Worm (Caenorhabditis elegans) whole organism, L1 larva: Measurements from ENCODE around the gene C16B8.2.

Experiments used
- C16A3.4 ChIP-seq: fragments of 150-350 bp; optimal IDR thresholded peaks from 2 replicates; lab custom pipeline; 2014; ENCODE audit warnings: missing biosample characterization, missing genetic modification characterization
- C34B4.2 ChIP-seq: sonication (generic microtip); optimal IDR thresholded peaks from 2 replicates; lab custom pipeline; 2017; ENCODE audit warnings: mild to moderate bottlenecking, missing genetic modification characterization, missing compliant biosample characterization
- F16B12.6 ChIP-seq: fragments of 150-350 bp; optimal IDR thresholded peaks from 2 replicates; lab custom pipeline; 2014; ENCODE audit warnings: missing biosample characterization, missing genetic modification characterization
- Y116A8C.19 ChIP-seq: sonication (generic microtip); optimal IDR thresholded peaks from 2 replicates; lab custom pipeline; 2016; ENCODE audit warnings: missing compliant biosample characterization, missing genetic modification characterization, borderline replicate concordance
- aly-2 ChIP-seq: fragments of 150-350 bp; optimal IDR thresholded peaks from 2 replicates; lab custom pipeline; 2014; ENCODE audit warnings: missing biosample characterization, missing genetic modification characterization
- ama-1 ChIP-seq: fragments of 150-350 bp; optimal IDR thresholded peaks from 2 replicates; lab custom pipeline; 2014
- blmp-1 ChIP-seq: fragments of 150-350 bp; optimal IDR thresholded peaks from 2 replicates; lab custom pipeline; 2014; ENCODE audit warnings: missing biosample characterization, missing genetic modification characterization
- ceh-63 ChIP-seq: fragments of 200-800 bp; sonication (Bioruptor generic); optimal IDR thresholded peaks from 2 replicates; lab custom pipeline; 2018; ENCODE audit warnings: mild to moderate bottlenecking, missing genetic modification characterization, missing compliant biosample characterization
- ceh-8 ChIP-seq: fragments of 200-800 bp; sonication (Bioruptor generic); optimal IDR thresholded peaks from 2 replicates; lab custom pipeline; 2018; ENCODE audit warnings: mild to moderate bottlenecking, missing genetic modification characterization, moderate library complexity, missing compliant biosample characterization
- ceh-88 ChIP-seq: fragments of 200-800 bp; sonication (Bioruptor generic); IDR thresholded peaks from 2 replicates; pipeline ENCODE4 v1.3.6; 2022; ENCODE audit warnings: missing genetic modification characterization, missing compliant biosample characterization
- ceh-90 ChIP-seq: sonication (generic microtip); optimal IDR thresholded peaks from 2 replicates; lab custom pipeline; 2016; ENCODE audit warnings: missing genetic modification characterization, missing compliant biosample characterization
- ces-1 ChIP-seq: fragments of 150-350 bp; optimal IDR thresholded peaks from 2 replicates; lab custom pipeline; 2014; ENCODE audit warnings: missing biosample characterization, missing genetic modification reagents, missing genetic modification characterization
- efl-1 ChIP-seq, 4 experiments: fragments of 150-350 bp; optimal IDR thresholded peaks in 3 of 4; peaks in 1 of 4; 1 replicate in 1 of 4; 2 replicates in 3 of 4; lab custom pipeline; 2014; ENCODE audit warnings: missing biosample characterization in 2 of 4, missing genetic modification characterization in 2 of 4, missing genetic modification reagents in 2 of 4
- egl-13 ChIP-seq: sonication (generic microtip); optimal IDR thresholded peaks from 2 replicates; lab custom pipeline; 2016; ENCODE audit warnings: missing genotype, missing genetic modification reagents, missing genetic modification characterization, missing compliant biosample characterization
- egl-27 ChIP-seq, 2 experiments: fragments of 150-350 bp in 1 of 2; sonication (generic microtip); optimal IDR thresholded peaks; 3 replicates each; lab custom pipeline; 2017 to 2018; ENCODE audit warnings: missing biosample characterization in 2 of 2, missing genetic modification characterization in 2 of 2, missing genetic modification reagents in 2 of 2
- elt-2 ChIP-seq: sonication (generic microtip); optimal IDR thresholded peaks from 2 replicates; lab custom pipeline; 2016; ENCODE audit warnings: missing genetic modification characterization, mild to moderate bottlenecking, inconsistent platforms, missing compliant biosample characterization, missing genetic modification reagents
- elt-3 ChIP-seq, 6 experiments: fragments of 150-350 bp in 1 of 6; sonication (generic microtip); optimal IDR thresholded peaks; 2 replicates each; lab custom pipeline; 2017 to 2018; ENCODE audit warnings: missing biosample characterization in 6 of 6, missing genetic modification characterization in 6 of 6, inconsistent platforms in 1 of 6
- fkh-4 ChIP-seq: sonication (generic microtip); optimal IDR thresholded peaks from 2 replicates; lab custom pipeline; 2016; ENCODE audit warnings: missing compliant biosample characterization, missing genetic modification characterization, borderline replicate concordance
- grh-1 ChIP-seq: fragments of 200-800 bp; sonication (Bioruptor generic); IDR thresholded peaks from 2 replicates; pipeline ENCODE4 v1.3.6; 2022; ENCODE audit warnings: missing genetic modification reagents, missing genetic modification characterization, missing compliant biosample characterization
- irx-1 ChIP-seq: sonication (generic microtip); optimal IDR thresholded peaks from 2 replicates; lab custom pipeline; 2016; ENCODE audit warnings: missing genetic modification characterization, missing compliant biosample characterization
- isw-1 ChIP-seq: fragments of 200-800 bp; sonication (Bioruptor generic); IDR thresholded peaks from 2 replicates; pipeline ENCODE4 v1.3.6; 2022; ENCODE audit warnings: missing genetic modification characterization, missing compliant biosample characterization
- jun-1 ChIP-seq: fragments of 150-350 bp; optimal IDR thresholded peaks from 2 replicates; lab custom pipeline; 2014; ENCODE audit warnings: missing biosample characterization, missing genetic modification reagents, missing genetic modification characterization
- lin-35 ChIP-seq, 2 experiments: fragments of 150-350 bp; optimal IDR thresholded peaks; 2 replicates each; lab custom pipeline; 2014; ENCODE audit warnings: missing biosample characterization in 2 of 2, missing genetic modification characterization in 2 of 2, missing genetic modification reagents in 2 of 2
- lir-3 ChIP-seq: sonication (generic microtip); optimal IDR thresholded peaks from 2 replicates; lab custom pipeline; 2016; ENCODE audit warnings: mild to moderate bottlenecking, missing genetic modification characterization, moderate library complexity, missing compliant biosample characterization; ENCODE audit not compliant: poor library complexity
- mdl-1 ChIP-seq, 2 experiments: fragments of 150-350 bp; optimal IDR thresholded peaks; 2 replicates each; lab custom pipeline; 2014 to 2017; ENCODE audit warnings: missing biosample characterization in 2 of 2, missing genetic modification characterization in 2 of 2, inconsistent platforms in 1 of 2
- mef-2 ChIP-seq: fragments of 150-350 bp; optimal IDR thresholded peaks from 2 replicates; lab custom pipeline; 2014; ENCODE audit warnings: missing biosample characterization, missing genetic modification characterization
- mep-1 ChIP-seq: fragments of 150-350 bp; optimal IDR thresholded peaks from 2 replicates; lab custom pipeline; 2014; ENCODE audit warnings: missing biosample characterization, missing genetic modification characterization
- nhr-19 ChIP-seq: fragments of 200-800 bp; sonication (Bioruptor generic); conservative IDR thresholded peaks from 2 replicates; pipeline ENCODE4 v1.3.6; 2022; ENCODE audit warnings: missing genetic modification characterization, missing compliant biosample characterization
- nhr-20 ChIP-seq: sonication (generic microtip); optimal IDR thresholded peaks from 2 replicates; lab custom pipeline; 2016; ENCODE audit warnings: mild to moderate bottlenecking, missing genetic modification characterization, missing compliant biosample characterization
- nhr-28 ChIP-seq: fragments of 150-350 bp; optimal IDR thresholded peaks from 2 replicates; lab custom pipeline; 2014; ENCODE audit warnings: missing biosample characterization, missing genetic modification characterization
- nhr-77 ChIP-seq: fragments of 150-350 bp; optimal IDR thresholded peaks from 2 replicates; lab custom pipeline; 2014; ENCODE audit warnings: missing biosample characterization, missing genetic modification characterization
- nhr-90 ChIP-seq: sonication (generic microtip); optimal IDR thresholded peaks from 2 replicates; lab custom pipeline; 2016; ENCODE audit warnings: mild to moderate bottlenecking, missing genetic modification characterization, missing compliant biosample characterization; ENCODE audit not compliant: poor library complexity
- pag-3 ChIP-seq: sonication (generic microtip); optimal IDR thresholded peaks from 2 replicates; lab custom pipeline; 2017; ENCODE audit warnings: missing genetic modification characterization, mild to moderate bottlenecking, missing compliant biosample characterization, antibody characterized with exemption, borderline replicate concordance; ENCODE audit not compliant: insufficient read depth
- pqm-1 ChIP-seq: sonication (generic microtip); optimal IDR thresholded peaks from 3 replicates; lab custom pipeline; 2017; ENCODE audit warnings: missing biosample characterization, missing genetic modification characterization
- rnt-1 ChIP-seq: sonication (generic microtip); optimal IDR thresholded peaks from 2 replicates; lab custom pipeline; 2016; ENCODE audit warnings: mild to moderate bottlenecking, missing genetic modification characterization, moderate library complexity, missing compliant biosample characterization
- skn-1 ChIP-seq: fragments of 150-350 bp; optimal IDR thresholded peaks from 2 replicates; lab custom pipeline; 2014; ENCODE audit warnings: missing biosample characterization, missing genetic modification characterization
- snpc-4 ChIP-seq: fragments of 150-350 bp; optimal IDR thresholded peaks from 2 replicates; lab custom pipeline; 2014; ENCODE audit warnings: missing biosample characterization, missing genetic modification characterization
- snu-23 ChIP-seq: sonication (generic microtip); optimal IDR thresholded peaks from 2 replicates; lab custom pipeline; 2016; ENCODE audit warnings: missing genetic modification characterization, missing compliant biosample characterization
- sptf-1 ChIP-seq: fragments of 150-350 bp; optimal IDR thresholded peaks from 2 replicates; lab custom pipeline; 2014; ENCODE audit warnings: missing biosample characterization, missing genetic modification characterization
- sup-37 ChIP-seq: fragments of 200-800 bp; sonication (Bioruptor generic); optimal IDR thresholded peaks from 2 replicates; lab custom pipeline; 2018; ENCODE audit warnings: mild to moderate bottlenecking, missing genetic modification characterization, missing compliant biosample characterization
- tlp-1 ChIP-seq: fragments of 150-350 bp; optimal IDR thresholded peaks from 2 replicates; lab custom pipeline; 2014; ENCODE audit warnings: missing biosample characterization, missing genetic modification characterization
- unc-130 ChIP-seq: fragments of 150-350 bp; optimal IDR thresholded peaks from 2 replicates; lab custom pipeline; 2017; ENCODE audit warnings: missing biosample characterization, missing genetic modification characterization, inconsistent platforms
- unc-98 ChIP-seq: fragments of 200-800 bp; sonication (Bioruptor generic); IDR thresholded peaks from 2 replicates; pipeline ENCODE4 v1.3.6; 2022; ENCODE audit warnings: missing genetic modification characterization, missing compliant biosample characterization
- vab-15 ChIP-seq: sonication (generic microtip); optimal IDR thresholded peaks from 2 replicates; lab custom pipeline; 2017; ENCODE audit warnings: missing genotype, mild to moderate bottlenecking, missing genetic modification characterization, missing compliant biosample characterization
- zip-4 ChIP-seq: fragments of 200-800 bp; sonication (Bioruptor generic); optimal IDR thresholded peaks from 2 replicates; lab custom pipeline; 2018; ENCODE audit warnings: mild to moderate bottlenecking, missing genetic modification characterization, moderate library complexity, missing compliant biosample characterization
- ztf-11 ChIP-seq, 2 experiments: sonication (generic microtip); optimal IDR thresholded peaks; 2 replicates each; lab custom pipeline; 2016 to 2017; ENCODE audit warnings: missing genetic modification characterization in 2 of 2, missing biosample characterization in 1 of 2, missing compliant biosample characterization in 1 of 2

Gene C16B8.2

DNA sequence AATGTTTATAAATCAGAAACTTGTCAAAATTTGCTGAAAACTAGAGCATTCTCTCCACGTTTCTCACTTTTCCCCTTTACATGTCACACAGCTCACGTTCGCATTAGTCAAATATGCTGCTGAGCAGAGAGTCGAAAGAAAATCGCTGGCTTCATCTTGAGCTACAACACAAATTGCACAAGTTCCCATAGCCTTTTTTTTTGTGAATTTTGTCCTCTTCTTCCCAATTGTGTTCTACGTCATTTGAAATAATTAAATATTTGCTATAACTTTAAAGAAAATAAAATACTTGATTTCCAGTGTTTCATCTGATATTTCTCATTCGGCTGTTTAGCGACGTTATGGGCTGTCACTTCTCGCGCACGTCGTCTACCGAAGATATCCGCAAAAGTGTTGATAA is 30.8 kb upstream of the C16B8.2 start, which contains the start of gene R02E12.5:
TSS of gene R02E12.5 (plus strand) at position 301 of the 400 bp plus-strand sequence.
- TF ChIP-seq pqm-1 (tag; lab: Kevin White, UChicago) (no peak), egl-13 (tag; lab: Kevin White, UChicago) (no peak), rnt-1 (tag; lab: Kevin White, UChicago) (no peak), unc-98 (GFP tag; lab: Robert Waterston, UW) (no peak), unc-130 (no peak), ztf-11 (tag; optimal IDR thresholded peaks at IDR 0.05; lab: Kevin White, UChicago) (no peak), nhr-77 (tag; lab: Kevin White, UChicago) (no peak), C34B4.2 (tag; lab: Kevin White, UChicago) (no peak), zip-4 (GFP tag; lab: Kevin White, UChicago) (no peak), ama-1 (lab: Kevin White, UChicago) (no peak), snpc-4 (no peak), vab-15 (no peak), efl-1 (optimal IDR thresholded peaks at IDR 0.05; lab: Kevin White, UChicago) (no peak), efl-1 (GFP tag; optimal IDR thresholded peaks at IDR 0.05 in 1 of 2; lab: Kevin White, UChicago) (no peak), nhr-90 (tag; lab: Kevin White, UChicago) (no peak), lir-3 (tag; lab: Kevin White, UChicago) (no peak), ceh-90 (tag; lab: Kevin White, UChicago) (no peak)

DNA sequence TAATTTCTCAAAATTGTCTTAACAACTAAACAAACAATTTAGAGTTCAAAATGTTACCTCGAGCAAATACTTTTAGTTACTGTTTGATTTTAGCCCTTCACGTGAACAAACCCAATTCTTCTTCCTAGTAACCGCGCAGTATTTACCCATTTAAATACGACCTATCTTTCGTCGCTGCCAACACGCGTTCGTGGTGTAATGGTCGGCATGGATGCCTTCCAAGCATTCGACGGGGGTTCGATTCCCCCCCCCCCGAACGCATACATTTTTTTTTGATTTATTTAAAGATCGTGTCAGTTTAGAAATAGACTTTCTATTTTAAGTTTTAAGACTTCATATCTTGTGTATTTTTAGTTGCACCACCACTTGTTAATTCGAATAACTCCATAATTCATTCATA is 28.2 kb upstream of the C16B8.2 start:
- no peak for TF ChIP-seq nhr-28 (tag; lab: Kevin White, UChicago)
- TF ChIP-seq C16A3.4 (tag; lab: Kevin White, UChicago), result peak; percentile 26
- TF ChIP-seq fkh-4 (tag; lab: Kevin White, UChicago), result no peak
- TF ChIP-seq ceh-88, result 0 out of 2 replicates have a peak, but pooled peaks have one; percentile 8
- TF ChIP-seq nhr-90 (tag; lab: Kevin White, UChicago), result no peak
- TF ChIP-seq egl-27 (tag; optimal IDR thresholded peaks at IDR 0.05; lab: Kevin White, UChicago), result no peak
- TF ChIP-seq nhr-19 (GFP tag; lab: Robert Waterston, UW), result no peak
- TF ChIP-seq ceh-8 (GFP tag; lab: Kevin White, UChicago), result no peak
- no peak for TF ChIP-seq irx-1 (tag; lab: Kevin White, UChicago)
- no peak for TF ChIP-seq grh-1
- TF ChIP-seq ces-1, result no peak
- TF ChIP-seq pag-3 (tag; lab: Kevin White, UChicago), result no peak
- peak in 1 of 2 experiments; percentile 6 for TF ChIP-seq lin-35 (GFP tag; optimal IDR thresholded peaks at IDR 0.05; lab: Kevin White, UChicago)
- TF ChIP-seq jun-1, result no peak
- no peak for TF ChIP-seq mef-2 (tag; lab: Kevin White, UChicago)
- TF ChIP-seq vab-15, result no peak
- no peak for TF ChIP-seq blmp-1 (tag; lab: Kevin White, UChicago)
- TF ChIP-seq elt-2 (tag; lab: Kevin White, UChicago), result peak; percentile 4
- TF ChIP-seq mdl-1 (tag; optimal IDR thresholded peaks at IDR 0.05; lab: Kevin White, UChicago), result no peak
- TF ChIP-seq mep-1, result no peak
- no peak for TF ChIP-seq sptf-1 (tag; lab: Kevin White, UChicago)
- TF ChIP-seq isw-1, result no peak
- no peak for TF ChIP-seq F16B12.6
- TF ChIP-seq ceh-63 (GFP tag; lab: Kevin White, UChicago), result no peak
- peak; percentile 3 for TF ChIP-seq skn-1 (tag; lab: Kevin White, UChicago)
- TF ChIP-seq elt-3 (tag; optimal IDR thresholded peaks at IDR 0.05; lab: Kevin White, UChicago), result no peak
- TF ChIP-seq ceh-90 (tag; lab: Kevin White, UChicago), result no peak
- peak; percentile 5 for TF ChIP-seq nhr-20 (tag; lab: Kevin White, UChicago)
- no peak for TF ChIP-seq tlp-1
- no peak for TF ChIP-seq unc-98 (GFP tag; lab: Robert Waterston, UW)
- TF ChIP-seq Y116A8C.19 (tag; lab: Kevin White, UChicago), result no peak
- no peak for TF ChIP-seq aly-2 (tag; lab: Kevin White, UChicago)
- TF ChIP-seq snu-23 (GFP tag; lab: Kevin White, UChicago), result peak; percentile 36
- TF ChIP-seq sup-37 (GFP tag; lab: Kevin White, UChicago), result no peak
- no peak for TF ChIP-seq snpc-4
